Fruit fly (Drosophila melanogaster) whole organism: ENCODE measurements around the gene Tg.

Source experiments
- CG8478 ChIP-seq: fragments of >200 bp; optimal IDR thresholded peaks from 2 replicates; lab custom pipeline; 2018; ENCODE audit warnings: inconsistent platforms
- Dll ChIP-seq: fragments of >200 bp; optimal IDR thresholded peaks from 2 replicates; lab custom pipeline; 2017
- pan ChIP-seq: fragments of >200 bp; optimal IDR thresholded peaks from 2 replicates; lab custom pipeline; 2017
- psq ChIP-seq: fragments of >200 bp; optimal IDR thresholded peaks from 2 replicates; lab custom pipeline; 2017
- usp ChIP-seq: fragments of >200 bp; optimal IDR thresholded peaks from 2 replicates; lab custom pipeline; 2017; ENCODE audit warnings: missing biosample characterization, missing genetic modification characterization, mixed read lengths

DNA sequence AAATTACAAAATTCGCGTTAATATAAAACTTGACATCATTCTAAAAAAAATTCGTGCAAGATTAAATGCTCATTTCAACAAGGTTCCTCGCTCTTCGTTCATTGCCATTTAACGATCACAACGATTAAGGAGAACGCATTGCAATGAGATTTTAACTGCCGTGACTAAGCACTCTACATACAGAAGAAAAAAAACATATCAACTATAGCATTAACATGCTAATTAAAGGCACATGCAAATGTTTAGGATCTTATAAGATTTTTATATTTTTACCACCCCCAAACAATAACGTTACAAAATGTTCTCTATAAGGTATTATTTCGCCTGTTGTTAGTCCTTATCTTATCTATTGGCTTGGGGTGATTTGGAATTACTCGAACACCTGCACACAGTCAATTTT lies 20.5 kb upstream of the Tg start:
- TF ChIP-seq usp (GFP tag; lab: Kevin White, UChicago) (no peak), CG8478 (lab: Kevin White, UChicago) (no peak), pan (lab: Kevin White, UChicago) (no peak), Dll (lab: Kevin White, UChicago) (no peak), psq (lab: Kevin White, UChicago) (no peak)
